Worm (Caenorhabditis elegans) whole organism, mixed stage, embryonic: Measurements from ENCODE around the gene ger-1.

Experiments
- M03D4.4 ChIP-seq: sonication (generic microtip); optimal IDR thresholded peaks from 2 replicates; lab custom pipeline; 2017; ENCODE audit warnings: mild to moderate bottlenecking, missing genetic modification characterization, missing compliant biosample characterization
- bed-3 ChIP-seq: fragments of 200-800 bp; sonication (Bioruptor generic); optimal IDR thresholded peaks from 3 replicates; lab custom pipeline; 2018; ENCODE audit warnings: mild to moderate bottlenecking, missing genetic modification characterization, moderate library complexity, missing compliant biosample characterization
- blmp-1 ChIP-seq: fragments of 150-350 bp; optimal IDR thresholded peaks from 2 replicates; lab custom pipeline; 2014; ENCODE audit warnings: missing biosample characterization, missing genetic modification characterization
- ceh-39 ChIP-seq: fragments of 150-350 bp; optimal IDR thresholded peaks from 2 replicates; lab custom pipeline; 2014; ENCODE audit warnings: missing biosample characterization, missing genetic modification characterization
- ceh-83 ChIP-seq: fragments of 200-800 bp; sonication (Bioruptor generic); optimal IDR thresholded peaks from 2 replicates; lab custom pipeline; 2018; ENCODE audit warnings: mild to moderate bottlenecking, missing genetic modification characterization, missing compliant biosample characterization
- cnd-1 ChIP-seq: fragments of 200-800 bp; sonication (Bioruptor generic); optimal IDR thresholded peaks from 2 replicates; lab custom pipeline; 2018; ENCODE audit warnings: mild to moderate bottlenecking, missing genetic modification characterization, missing compliant biosample characterization
- drap-1 ChIP-seq: fragments of 200-800 bp; sonication (Bioruptor generic); optimal IDR thresholded peaks from 3 replicates; lab custom pipeline; 2018; ENCODE audit warnings: mild to moderate bottlenecking, missing genetic modification characterization, missing compliant biosample characterization
- elt-1 ChIP-seq: sonication (generic microtip); optimal IDR thresholded peaks from 2 replicates; lab custom pipeline; 2017; ENCODE audit warnings: missing genetic modification characterization, mild to moderate bottlenecking, missing compliant biosample characterization, antibody characterized with exemption, moderate library complexity, borderline replicate concordance; ENCODE audit not compliant: insufficient read depth
- elt-3 ChIP-seq: fragments of 150-350 bp; optimal IDR thresholded peaks from 2 replicates; lab custom pipeline; 2014; ENCODE audit warnings: missing biosample characterization, missing genetic modification characterization
- flh-1 ChIP-seq: fragments of 200-800 bp; sonication (Bioruptor generic); optimal IDR thresholded peaks from 2 replicates; lab custom pipeline; 2018; ENCODE audit warnings: mild to moderate bottlenecking, missing genetic modification characterization, moderate library complexity, missing compliant biosample characterization
- ham-2 ChIP-seq: fragments of 200-800 bp; sonication (Bioruptor generic); optimal IDR thresholded peaks from 2 replicates; lab custom pipeline; 2018; ENCODE audit warnings: mild to moderate bottlenecking, missing genetic modification characterization, missing compliant biosample characterization
- hlh-1 ChIP-seq: fragments of 150-350 bp; optimal IDR thresholded peaks from 2 replicates; lab custom pipeline; 2014; ENCODE audit warnings: missing biosample characterization, missing genetic modification reagents, missing genetic modification characterization
- lin-13 ChIP-seq: fragments of 150-350 bp; optimal IDR thresholded peaks from 2 replicates; lab custom pipeline; 2014; ENCODE audit warnings: missing biosample characterization, missing genetic modification characterization
- lin-32 ChIP-seq: fragments of 200-800 bp; sonication (Bioruptor generic); optimal IDR thresholded peaks from 2 replicates; lab custom pipeline; 2018; ENCODE audit warnings: mild to moderate bottlenecking, missing genetic modification characterization, missing compliant biosample characterization
- lsy-2 ChIP-seq: fragments of 150-350 bp; optimal IDR thresholded peaks from 2 replicates; lab custom pipeline; 2014; ENCODE audit warnings: missing biosample characterization, missing genetic modification characterization
- mab-5 ChIP-seq: fragments of 150-350 bp; optimal IDR thresholded peaks from 2 replicates; lab custom pipeline; 2014; ENCODE audit warnings: missing biosample characterization, missing genetic modification characterization
- mep-1 ChIP-seq: fragments of 150-350 bp; optimal IDR thresholded peaks from 2 replicates; lab custom pipeline; 2017; ENCODE audit warnings: missing biosample characterization, missing genetic modification reagents, missing genetic modification characterization, inconsistent platforms
- mls-2 ChIP-seq: sonication (generic microtip); optimal IDR thresholded peaks from 2 replicates; lab custom pipeline; 2016; ENCODE audit warnings: mild to moderate bottlenecking, missing genetic modification characterization, moderate library complexity, missing compliant biosample characterization
- nhr-12 ChIP-seq: fragments of 150-350 bp; optimal IDR thresholded peaks from 2 replicates; lab custom pipeline; 2014; ENCODE audit warnings: missing biosample characterization, missing genetic modification characterization
- nhr-2 ChIP-seq: fragments of 150-350 bp; optimal IDR thresholded peaks from 2 replicates; lab custom pipeline; 2014; ENCODE audit warnings: missing biosample characterization, missing genetic modification characterization
- nhr-237 ChIP-seq: fragments of 150-350 bp; optimal IDR thresholded peaks from 2 replicates; lab custom pipeline; 2014; ENCODE audit warnings: missing biosample characterization, missing genetic modification characterization
- nhr-28 ChIP-seq: fragments of 150-350 bp; optimal IDR thresholded peaks from 2 replicates; lab custom pipeline; 2014; ENCODE audit warnings: missing biosample characterization, missing genetic modification characterization
- nhr-76 ChIP-seq: sonication (generic microtip); optimal IDR thresholded peaks from 2 replicates; lab custom pipeline; 2017; ENCODE audit warnings: missing biosample characterization, missing genetic modification characterization
- pha-4 ChIP-seq: fragments of 150-350 bp; optimal IDR thresholded peaks from 2 replicates; lab custom pipeline; 2018; ENCODE audit warnings: missing biosample characterization, missing genetic modification reagents, missing genetic modification characterization
- sem-2 ChIP-seq: fragments of 200-800 bp; sonication (Bioruptor generic); optimal IDR thresholded peaks from 2 replicates; lab custom pipeline; 2018; ENCODE audit warnings: mild to moderate bottlenecking, missing genetic modification characterization, missing compliant biosample characterization
- snpc-4 ChIP-seq: fragments of 150-350 bp; optimal IDR thresholded peaks from 2 replicates; lab custom pipeline; 2014; ENCODE audit warnings: missing biosample characterization, missing genetic modification characterization
- sptf-1 ChIP-seq: sonication (generic microtip); optimal IDR thresholded peaks from 2 replicates; lab custom pipeline; 2017; ENCODE audit warnings: mild to moderate bottlenecking, missing genetic modification characterization, moderate library complexity, missing compliant biosample characterization
- tbx-8 ChIP-seq: fragments of 200-800 bp; sonication (Bioruptor generic); optimal IDR thresholded peaks from 2 replicates; lab custom pipeline; 2018; ENCODE audit warnings: mild to moderate bottlenecking, missing genetic modification characterization, moderate library complexity, missing compliant biosample characterization
- unc-120 ChIP-seq: sonication (generic microtip); optimal IDR thresholded peaks from 2 replicates; lab custom pipeline; 2017; ENCODE audit warnings: missing genetic modification characterization, missing compliant biosample characterization; ENCODE audit not compliant: poor library complexity, severe bottlenecking
- unc-62 ChIP-seq: fragments of 150-350 bp; optimal IDR thresholded peaks from 2 replicates; lab custom pipeline; 2014; ENCODE audit warnings: missing biosample characterization, missing genetic modification reagents, missing genetic modification characterization
- zip-8 ChIP-seq: fragments of 150-350 bp; optimal IDR thresholded peaks from 2 replicates; lab custom pipeline; 2014; ENCODE audit warnings: missing biosample characterization, missing genetic modification characterization
- ztf-11 ChIP-seq: fragments of 150-350 bp; optimal IDR thresholded peaks from 2 replicates; lab custom pipeline; 2014; ENCODE audit warnings: missing biosample characterization, missing genetic modification characterization

ger-1 gene

DNA sequence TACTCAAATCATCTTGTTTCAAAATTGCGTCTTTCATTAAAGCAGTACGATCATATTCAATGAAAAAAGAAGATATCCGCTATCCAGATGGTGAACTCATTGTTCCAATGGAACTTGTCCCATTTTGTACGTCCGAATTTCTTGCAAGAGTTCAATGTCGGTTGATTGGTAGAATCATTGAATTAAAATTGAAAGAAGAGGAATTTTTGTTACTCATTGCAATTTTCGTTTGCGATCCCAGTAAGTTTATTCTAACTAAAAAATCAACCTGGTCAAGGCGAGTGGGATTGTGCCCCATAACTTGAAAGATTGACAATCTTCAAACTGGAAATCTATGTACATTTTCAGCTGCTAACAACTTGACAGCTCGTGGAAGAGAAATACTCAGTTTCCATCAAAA, 29.2 kb upstream of the ger-1 start:
- TF ChIP-seq snpc-4: no peak
- no peak for TF ChIP-seq blmp-1 (tag; lab: Kevin White, UChicago)
- TF ChIP-seq nhr-12: no peak
- no peak for TF ChIP-seq lsy-2 (tag; lab: Kevin White, UChicago)
- TF ChIP-seq M03D4.4 (tag; lab: Kevin White, UChicago): no peak
- TF ChIP-seq ceh-83 (GFP tag; lab: Kevin White, UChicago): no peak
- TF ChIP-seq ztf-11 (tag; lab: Kevin White, UChicago): no peak
- no peak for TF ChIP-seq nhr-237
- no peak for TF ChIP-seq pha-4 (tag; lab: Kevin White, UChicago)
- TF ChIP-seq bed-3 (GFP tag; lab: Kevin White, UChicago): no peak
- no peak for TF ChIP-seq ham-2 (GFP tag; lab: Kevin White, UChicago)
- no peak for TF ChIP-seq mls-2 (tag; lab: Kevin White, UChicago)
- no peak for TF ChIP-seq elt-1 (tag; lab: Kevin White, UChicago)
- no peak for TF ChIP-seq drap-1
- no peak for TF ChIP-seq zip-8 (tag; lab: Kevin White, UChicago)
- no peak for TF ChIP-seq cnd-1 (tag; lab: Kevin White, UChicago)
- TF ChIP-seq nhr-76 (tag; lab: Kevin White, UChicago): no peak

DNA sequence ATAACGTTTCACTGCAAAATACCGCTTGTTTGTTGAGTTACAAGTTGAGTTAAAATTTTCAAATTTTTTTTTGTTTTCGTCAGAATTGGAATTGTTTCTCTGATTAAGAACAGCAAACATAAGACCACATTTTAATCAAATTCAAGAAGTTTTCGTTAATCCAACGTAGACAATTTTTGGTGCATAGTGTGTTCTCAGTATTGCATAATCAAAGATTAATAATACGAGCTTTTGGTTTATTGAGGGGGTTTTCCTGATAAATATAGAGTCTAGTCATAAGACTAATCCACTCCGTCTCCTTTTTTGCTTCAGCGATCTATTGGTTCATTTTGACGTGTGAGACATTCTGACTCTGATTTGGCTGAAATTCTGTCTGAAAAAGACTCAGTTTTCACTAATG, 27.9 kb upstream of the ger-1 start, which contains the start of gene nhr-9:
Gene nhr-9 (plus strand): TSS at position 307 of the 400 bp plus-strand sequence.
- TF ChIP-seq elt-3 (tag; lab: Kevin White, UChicago): no peak
- no peak for TF ChIP-seq hlh-1 (tag; lab: Kevin White, UChicago)
- no peak for TF ChIP-seq lsy-2 (tag; lab: Kevin White, UChicago)
- TF ChIP-seq mls-2 (tag; lab: Kevin White, UChicago): no peak
- no peak for TF ChIP-seq lin-13 (tag; lab: Kevin White, UChicago)
- TF ChIP-seq tbx-8 (GFP tag; lab: Kevin White, UChicago): no peak
- no peak for TF ChIP-seq nhr-2
- TF ChIP-seq nhr-12: no peak
- TF ChIP-seq lin-32: no peak

DNA sequence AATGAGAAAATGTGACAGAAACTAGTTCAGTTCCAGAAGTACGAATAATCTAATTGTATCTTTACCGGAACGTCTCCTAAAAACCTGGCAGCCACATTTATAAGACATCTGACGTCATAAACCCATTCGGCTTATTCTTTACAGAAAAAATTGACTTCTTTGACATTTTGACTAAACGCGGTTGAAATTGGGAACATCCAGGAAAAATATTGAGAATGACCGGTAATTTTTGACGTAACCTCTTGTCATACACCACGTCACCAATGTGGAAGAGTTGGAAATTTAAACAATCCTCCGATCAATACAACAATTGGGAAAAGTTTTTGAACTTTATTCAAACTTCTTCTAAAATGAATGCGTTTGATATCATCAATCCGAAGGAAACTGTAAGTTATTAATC, 23.8 kb upstream of the ger-1 start, which contains the start of gene ZK418.2:
Gene ZK418.2 (plus strand): TSS at position 301 of the 400 bp plus-strand sequence.
- TF ChIP-seq mls-2 (tag; lab: Kevin White, UChicago) (no peak), cnd-1 (tag; lab: Kevin White, UChicago) (no peak), sptf-1 (no peak), unc-120 (tag; lab: Kevin White, UChicago) (no peak), mep-1 (tag; lab: Kevin White, UChicago) (no peak), ceh-83 (GFP tag; lab: Kevin White, UChicago) (no peak), snpc-4 (no peak), elt-3 (tag; lab: Kevin White, UChicago) (no peak), ztf-11 (tag; lab: Kevin White, UChicago) (no peak), bed-3 (GFP tag; lab: Kevin White, UChicago) (no peak), flh-1 (GFP tag; lab: Kevin White, UChicago) (no peak), tbx-8 (GFP tag; lab: Kevin White, UChicago) (no peak), sem-2 (GFP tag; lab: Kevin White, UChicago) (no peak), ceh-39 (no peak), nhr-237 (no peak), nhr-28 (tag; lab: Kevin White, UChicago) (no peak), mab-5 (no peak), unc-62 (GFP tag; lab: Kevin White, UChicago) (no peak), pha-4 (tag; lab: Kevin White, UChicago) (no peak), blmp-1 (tag; lab: Kevin White, UChicago) (no peak)

DNA sequence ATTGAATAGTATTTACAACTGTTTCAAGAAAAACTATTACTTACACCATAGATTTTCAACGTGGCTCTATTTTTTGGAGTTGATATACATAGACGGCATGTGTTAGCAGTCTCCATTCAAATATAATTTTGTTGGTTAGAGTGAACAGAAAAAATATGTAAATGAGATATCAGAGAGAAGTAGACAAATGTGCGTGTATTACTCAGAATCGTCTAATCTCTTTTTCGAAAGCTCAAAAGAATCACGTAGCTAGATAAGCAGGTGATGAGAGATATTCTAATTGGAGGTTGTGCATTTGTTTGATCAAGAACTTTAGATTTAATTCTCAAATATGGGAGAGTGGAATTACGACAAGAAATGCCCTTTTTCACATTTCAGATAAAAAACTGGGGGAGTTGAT, 23.3 kb upstream of the ger-1 start, which contains the start of gene ZK418.10:
Gene ZK418.10 (minus strand): TSS at position 148 of the 400 bp plus-strand sequence.
- TF ChIP-seq nhr-2 (no peak), cnd-1 (tag; lab: Kevin White, UChicago) (no peak), mls-2 (tag; lab: Kevin White, UChicago) (no peak), sem-2 (GFP tag; lab: Kevin White, UChicago) (no peak)
